Worm (Caenorhabditis elegans) whole organism, early embryonic: ENCODE results near the gene T10C6.10.
A peak's percentile ranks its signal among the peaks of the same experiment; 100 is the strongest.

Source experiments
- B0310.2 ChIP-seq: sonication (generic microtip); optimal IDR thresholded peaks from 2 replicates; lab custom pipeline; 2016; ENCODE audit warnings: mild to moderate bottlenecking, missing genetic modification characterization, missing compliant biosample characterization
- F13C5.2 ChIP-seq: sonication (generic microtip); optimal IDR thresholded peaks from 2 replicates; lab custom pipeline; 2017; ENCODE audit warnings: mild to moderate bottlenecking, missing genetic modification characterization, inconsistent platforms, missing compliant biosample characterization
- aly-1 ChIP-seq: sonication (generic microtip); optimal IDR thresholded peaks from 2 replicates; lab custom pipeline; 2016; ENCODE audit warnings: missing genetic modification characterization, missing compliant biosample characterization
- ama-1 ChIP-seq: fragments of 150-350 bp; optimal IDR thresholded peaks from 2 replicates; lab custom pipeline; 2014
- ceh-13 ChIP-seq: fragments of 200-800 bp; sonication (Bioruptor generic); optimal IDR thresholded peaks from 2 replicates; lab custom pipeline; 2018; ENCODE audit warnings: mild to moderate bottlenecking, missing genetic modification characterization, missing compliant biosample characterization
- ceh-36 ChIP-seq: sonication (generic microtip); optimal IDR thresholded peaks from 2 replicates; lab custom pipeline; 2016; ENCODE audit warnings: missing genetic modification characterization, inconsistent platforms, missing compliant biosample characterization
- ets-7 ChIP-seq: sonication (generic microtip); optimal IDR thresholded peaks from 2 replicates; lab custom pipeline; 2016; ENCODE audit warnings: missing genotype, missing genetic modification characterization, missing compliant biosample characterization
- flt-1 ChIP-seq: fragments of 200-800 bp; sonication (Bioruptor generic); IDR thresholded peaks from 2 replicates; pipeline ENCODE4 v1.3.6; 2022; ENCODE audit warnings: missing genetic modification characterization, missing compliant biosample characterization
- hmbx-1 ChIP-seq: sonication (generic microtip); optimal IDR thresholded peaks from 2 replicates; lab custom pipeline; 2016; ENCODE audit warnings: mild to moderate bottlenecking, missing genetic modification characterization, missing compliant biosample characterization
- hmg-4 ChIP-seq: fragments of 200-800 bp; sonication (Bioruptor generic); optimal IDR thresholded peaks from 2 replicates; lab custom pipeline; 2018; ENCODE audit warnings: mild to moderate bottlenecking, missing genetic modification characterization, missing compliant biosample characterization
- hnd-1 ChIP-seq: sonication (generic microtip); optimal IDR thresholded peaks from 2 replicates; lab custom pipeline; 2016; ENCODE audit warnings: missing genetic modification characterization, missing compliant biosample characterization
- pes-1 ChIP-seq: fragments of 200-800 bp; sonication (Bioruptor generic); IDR thresholded peaks from 2 replicates; pipeline ENCODE4 v1.3.6; 2022; ENCODE audit warnings: missing genetic modification reagents, missing genetic modification characterization, missing compliant biosample characterization
- scrt-1 ChIP-seq: fragments of 200-800 bp; sonication (Bioruptor generic); IDR thresholded peaks from 2 replicates; pipeline ENCODE4 v1.3.6; 2022; ENCODE audit warnings: missing genetic modification characterization, missing compliant biosample characterization
- sea-1 ChIP-seq: fragments of 200-800 bp; sonication (Bioruptor generic); conservative IDR thresholded peaks from 2 replicates; pipeline ENCODE4 v1.3.6; 2022; ENCODE audit warnings: missing genetic modification characterization, missing compliant biosample characterization
- tbx-11 ChIP-seq: fragments of 200-800 bp; sonication (Bioruptor generic); IDR thresholded peaks from 2 replicates; pipeline ENCODE4 v1.3.6; 2022; ENCODE audit warnings: missing genetic modification characterization, missing compliant biosample characterization
- tbx-37 ChIP-seq: fragments of 200-800 bp; sonication (Bioruptor generic); conservative IDR thresholded peaks from 2 replicates; pipeline ENCODE4 v1.3.6; 2022; ENCODE audit warnings: missing genetic modification reagents, missing genetic modification characterization, missing compliant biosample characterization
- tra-4 ChIP-seq: sonication (generic microtip); optimal IDR thresholded peaks from 2 replicates; lab custom pipeline; 2017; ENCODE audit warnings: missing genetic modification characterization, missing compliant biosample characterization

T10C6.10 gene

DNA sequence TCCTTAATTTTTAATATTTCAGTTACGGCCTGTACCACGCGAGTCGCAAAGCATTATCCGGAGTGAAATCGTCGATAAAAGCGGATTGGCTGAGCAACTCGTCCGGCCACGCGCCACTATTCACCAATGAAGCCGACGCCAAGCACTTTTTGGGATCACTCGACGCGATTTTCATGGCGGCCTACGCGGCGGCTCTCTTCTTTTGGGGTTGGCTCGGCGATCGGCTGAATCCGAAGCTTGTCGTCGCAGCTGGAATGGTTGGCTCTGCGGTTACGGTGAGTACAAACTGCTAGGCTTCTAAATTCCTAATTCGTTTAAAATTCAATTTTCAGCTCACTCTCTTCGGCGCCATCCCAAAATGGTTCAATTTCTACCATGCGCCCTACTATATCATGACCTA, 11.3 kb upstream of the T10C6.10 start:
- TF ChIP-seq F13C5.2 (tag; lab: Kevin White, UChicago) (no peak), hnd-1 (tag; lab: Kevin White, UChicago) (no peak), tbx-11 (GFP tag; lab: Robert Waterston, UW) (no peak), hmbx-1 (tag; lab: Kevin White, UChicago) (no peak), aly-1 (tag; lab: Kevin White, UChicago) (no peak), flt-1 (GFP tag; lab: Robert Waterston, UW) (no peak), ets-7 (tag; lab: Kevin White, UChicago) (no peak), sea-1 (GFP tag; lab: Robert Waterston, UW) (no peak), tra-4 (no peak), ama-1 (lab: Kevin White, UChicago) (no peak), scrt-1 (GFP tag; lab: Robert Waterston, UW) (no peak), ceh-13 (GFP tag; lab: Kevin White, UChicago) (no peak), hmg-4 (GFP tag; lab: Kevin White, UChicago) (no peak), tbx-37 (no peak), ceh-36 (tag; lab: Kevin White, UChicago) (no peak), B0310.2 (tag; lab: Kevin White, UChicago) (no peak), pes-1 (GFP tag; lab: Robert Waterston, UW) (no peak)

DNA sequence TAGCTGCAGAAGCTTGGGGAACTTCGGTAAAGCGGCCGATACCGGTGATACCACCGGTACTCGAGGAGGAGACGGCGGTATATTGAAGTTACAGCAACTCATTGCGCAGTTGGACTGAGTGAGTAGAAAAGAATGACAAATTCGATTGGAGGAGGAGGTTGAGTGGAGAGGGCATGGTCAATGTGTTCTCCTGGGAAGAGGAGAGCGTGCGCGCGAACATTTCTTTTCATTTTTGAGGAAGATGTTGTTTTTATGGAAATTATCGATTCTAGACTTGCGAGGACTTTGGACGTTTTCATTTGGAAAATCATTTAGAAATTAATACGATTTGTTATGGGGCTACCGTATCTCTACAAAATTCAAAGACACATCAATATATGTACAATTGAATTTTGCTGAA, 7.0 kb upstream of the T10C6.10 start:
- TF ChIP-seq hmg-4 (GFP tag; lab: Kevin White, UChicago), result no peak
- no peak for TF ChIP-seq ceh-13 (GFP tag; lab: Kevin White, UChicago)
- TF ChIP-seq ceh-36 (tag; lab: Kevin White, UChicago), result no peak
- TF ChIP-seq ama-1 (lab: Kevin White, UChicago), result no peak
- TF ChIP-seq hnd-1 (tag; lab: Kevin White, UChicago), result no peak
- no peak for TF ChIP-seq aly-1 (tag; lab: Kevin White, UChicago)
- TF ChIP-seq B0310.2 (tag; lab: Kevin White, UChicago), result no peak

- TF ChIP-seq ama-1 (lab: Kevin White, UChicago), result no peak
- no peak for TF ChIP-seq hnd-1 (tag; lab: Kevin White, UChicago)
- TF ChIP-seq ceh-36 (tag; lab: Kevin White, UChicago), result no peak
- TF ChIP-seq flt-1 (GFP tag; lab: Robert Waterston, UW), result no peak
- TF ChIP-seq sea-1 (GFP tag; lab: Robert Waterston, UW), result no peak
- TF ChIP-seq hmbx-1 (tag; lab: Kevin White, UChicago), result no peak
- TF ChIP-seq tbx-37, result no peak
- no peak for TF ChIP-seq tbx-11 (GFP tag; lab: Robert Waterston, UW)
- no peak for TF ChIP-seq hmg-4 (GFP tag; lab: Kevin White, UChicago)
- no peak for TF ChIP-seq ceh-13 (GFP tag; lab: Kevin White, UChicago)
- no peak for TF ChIP-seq tra-4
- no peak for TF ChIP-seq pes-1 (GFP tag; lab: Robert Waterston, UW)
- no peak for TF ChIP-seq aly-1 (tag; lab: Kevin White, UChicago)
- no peak for TF ChIP-seq scrt-1 (GFP tag; lab: Robert Waterston, UW)
These were observed 4.6 kb upstream of the T10C6.10 start, which contains the start of gene T10C6.7 for ce11 chrV:16031571-16031970. TSS of gene T10C6.7 (minus strand) at chrV:16031713.

DNA sequence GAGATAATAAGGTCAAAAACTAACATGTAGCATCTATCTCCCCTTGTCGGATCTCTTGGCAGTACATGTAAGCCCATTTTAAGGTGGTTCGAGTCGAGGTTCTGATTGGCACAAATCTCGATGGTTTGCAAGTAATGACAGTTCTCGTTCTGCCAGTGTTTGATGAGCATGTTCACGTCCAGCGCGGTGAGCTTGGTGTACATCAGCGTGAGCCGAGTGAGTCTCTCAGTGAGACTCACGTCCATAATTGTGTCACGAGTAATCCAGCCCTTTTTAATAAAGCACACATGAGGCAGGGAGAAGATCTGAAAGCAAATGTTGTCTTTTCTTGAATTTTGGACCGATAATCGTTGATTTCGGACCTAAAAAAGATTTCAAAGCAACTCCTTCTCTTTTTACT, 3.5 kb upstream of the T10C6.10 start, which contains the start of gene T10C6.16:
Gene T10C6.16, minus strand, starts transcription at position 245 of the 400 bp plus-strand sequence.
- no peak for TF ChIP-seq aly-1 (tag; lab: Kevin White, UChicago)
- no peak for TF ChIP-seq ceh-36 (tag; lab: Kevin White, UChicago)
- no peak for TF ChIP-seq hnd-1 (tag; lab: Kevin White, UChicago)
- TF ChIP-seq hmg-4 (GFP tag; lab: Kevin White, UChicago), result no peak
- no peak for TF ChIP-seq ets-7 (tag; lab: Kevin White, UChicago)
- TF ChIP-seq F13C5.2 (tag; lab: Kevin White, UChicago), result no peak

ce11 chrV:16033491-16033890, 2.7 kb upstream of the T10C6.10 start:
- TF ChIP-seq ama-1 (lab: Kevin White, UChicago) (no peak), tbx-11 (GFP tag; lab: Robert Waterston, UW) (no peak), pes-1 (GFP tag; lab: Robert Waterston, UW) (no peak), tbx-37 (no peak), hmbx-1 (tag; lab: Kevin White, UChicago) (no peak)

ce11 chrV:16040140-16040827, 4.1 kb downstream of the T10C6.10 start, which contains the start of the genes his-4 and his-3:
TSS of gene his-4 (minus strand) at chrV:16040515.
TSS of gene his-3 (plus strand) at chrV:16040808.
- peak; percentile 80 for TF ChIP-seq pes-1 (GFP tag; lab: Robert Waterston, UW)
- peak; percentile 58 for TF ChIP-seq aly-1 (tag; lab: Kevin White, UChicago)
- peak; percentile 69 for TF ChIP-seq sea-1 (GFP tag; lab: Robert Waterston, UW)
- peak; percentile 59; the same call in 1 of the 2 replicates for TF ChIP-seq flt-1 (GFP tag; lab: Robert Waterston, UW)
- 0 out of 2 replicates have a peak, but pooled peaks have one; percentile 4 for TF ChIP-seq tbx-11 (GFP tag; lab: Robert Waterston, UW)
- 0 out of 2 replicates have a peak, but pooled peaks have one; percentile 9 for TF ChIP-seq tbx-37
- TF ChIP-seq ama-1 (lab: Kevin White, UChicago), result peak; percentile 87

ce11 chrV:16040848-16041247, 4.6 kb downstream of the T10C6.10 start:
- TF ChIP-seq pes-1 (GFP tag; lab: Robert Waterston, UW) (peak; percentile 61), ama-1 (lab: Kevin White, UChicago) (peak; percentile 77), scrt-1 (GFP tag; lab: Robert Waterston, UW) (0 out of 2 replicates have a peak, but pooled peaks have one; percentile 17), hmbx-1 (tag; lab: Kevin White, UChicago) (peak; percentile 8), flt-1 (GFP tag; lab: Robert Waterston, UW) (0 out of 2 replicates have a peak, but pooled peaks have one; percentile 6), aly-1 (tag; lab: Kevin White, UChicago) (peak; percentile 45)
